Worm (Caenorhabditis elegans) whole organism, young adult: ENCODE results near the gene F34H10.1.

ENCODE experiments used
- B0261.1 ChIP-seq: sonication (generic microtip); optimal IDR thresholded peaks from 2 replicates; lab custom pipeline; 2016; ENCODE audit warnings: mild to moderate bottlenecking, missing genetic modification characterization, moderate library complexity, missing compliant biosample characterization
- F10E7.11 ChIP-seq: sonication (generic microtip); optimal IDR thresholded peaks from 2 replicates; lab custom pipeline; 2017; ENCODE audit warnings: mild to moderate bottlenecking, missing genetic modification characterization, moderate library complexity, missing compliant biosample characterization
- F33H1.4 ChIP-seq: fragments of 200-800 bp; sonication (Bioruptor generic); IDR thresholded peaks from 2 replicates; pipeline ENCODE4 v1.3.6; 2022; ENCODE audit warnings: missing genetic modification reagents, missing genetic modification characterization, missing compliant biosample characterization
- F37B4.10 ChIP-seq: fragments of 200-800 bp; sonication (Bioruptor generic); IDR thresholded peaks from 2 replicates; pipeline ENCODE4 v1.3.6; 2022; ENCODE audit warnings: missing genetic modification characterization, missing compliant biosample characterization
- F49E8.2 ChIP-seq: sonication (generic microtip); optimal IDR thresholded peaks from 3 replicates; lab custom pipeline; 2017; ENCODE audit warnings: missing genetic modification characterization, mild to moderate bottlenecking, missing compliant biosample characterization, antibody characterized with exemption, moderate library complexity; ENCODE audit not compliant: insufficient read depth
- F57A8.1 ChIP-seq: fragments of 200-800 bp; sonication (Bioruptor generic); optimal IDR thresholded peaks from 2 replicates; lab custom pipeline; 2018; ENCODE audit warnings: mild to moderate bottlenecking, missing genetic modification characterization, moderate library complexity, missing compliant biosample characterization
- T07F8.4 ChIP-seq: sonication (generic microtip); optimal IDR thresholded peaks from 2 replicates; lab custom pipeline; 2016; ENCODE audit warnings: mild to moderate bottlenecking, missing genetic modification characterization, moderate library complexity, missing compliant biosample characterization
- Y56A3A.18 ChIP-seq: fragments of 200-800 bp; sonication (Bioruptor generic); IDR thresholded peaks from 2 replicates; pipeline ENCODE4 v1.3.6; 2022; ENCODE audit warnings: missing genetic modification reagents, missing genetic modification characterization, missing compliant biosample characterization
- Y79H2A.3 ChIP-seq: fragments of 200-800 bp; sonication (Bioruptor generic); conservative IDR thresholded peaks from 2 replicates; pipeline ENCODE4 v1.3.6; 2022; ENCODE audit warnings: missing genetic modification reagents, missing genetic modification characterization, missing compliant biosample characterization
- ZK185.1 ChIP-seq: sonication (generic microtip); optimal IDR thresholded peaks from 2 replicates; lab custom pipeline; 2016; ENCODE audit warnings: mild to moderate bottlenecking, missing genetic modification characterization, missing compliant biosample characterization; ENCODE audit not compliant: poor library complexity, severe bottlenecking
- atf-7 ChIP-seq: sonication (generic microtip); optimal IDR thresholded peaks from 2 replicates; lab custom pipeline; 2017; ENCODE audit warnings: mild to moderate bottlenecking, missing genetic modification characterization, missing compliant biosample characterization
- attf-6 ChIP-seq: fragments of 200-800 bp; sonication (Bioruptor generic); IDR thresholded peaks from 2 replicates; pipeline ENCODE4 v1.3.6; 2022; ENCODE audit warnings: missing genetic modification reagents, missing genetic modification characterization, missing compliant biosample characterization
- bed-1 ChIP-seq: fragments of 200-800 bp; sonication (Bioruptor generic); IDR thresholded peaks from 2 replicates; pipeline ENCODE4 v1.3.6; 2022; ENCODE audit warnings: missing genetic modification reagents, missing genetic modification characterization, missing compliant biosample characterization
- cebp-1 ChIP-seq, 2 experiments: fragments of 200-800 bp in 1 of 2; sonication (Bioruptor generic) in 1 of 2; sonication (generic microtip) in 1 of 2; IDR thresholded peaks in 1 of 2; optimal IDR thresholded peaks in 1 of 2; 2 replicates each; pipeline versions ENCODE4 v1.3.6 to Lab custom; 2017 to 2022; ENCODE audit warnings: missing compliant biosample characterization in 2 of 2, missing genetic modification characterization in 2 of 2, mild to moderate bottlenecking in 1 of 2, missing genetic modification reagents in 1 of 2, moderate library complexity in 1 of 2
- ceh-40 ChIP-seq: fragments of 200-800 bp; sonication (Bioruptor generic); IDR thresholded peaks from 2 replicates; pipeline ENCODE4 v1.3.6; 2022; ENCODE audit warnings: missing genetic modification characterization, missing compliant biosample characterization
- chd-7 ChIP-seq: sonication (generic microtip); optimal IDR thresholded peaks from 2 replicates; lab custom pipeline; 2016; ENCODE audit warnings: mild to moderate bottlenecking, missing genetic modification characterization, moderate library complexity, missing compliant biosample characterization
- efl-1 ChIP-seq: fragments of 150-350 bp; optimal IDR thresholded peaks from 2 replicates; lab custom pipeline; 2014; ENCODE audit warnings: missing biosample characterization, missing genetic modification reagents, missing genetic modification characterization
- egrh-3 ChIP-seq: fragments of 200-800 bp; sonication (Bioruptor generic); IDR thresholded peaks from 2 replicates; pipeline ENCODE4 v1.3.6; 2022; ENCODE audit warnings: missing genetic modification reagents, missing genetic modification characterization, missing compliant biosample characterization
- lag-1 ChIP-seq: fragments of 200-800 bp; sonication (Bioruptor generic); IDR thresholded peaks from 2 replicates; pipeline ENCODE4 v1.3.6; 2022; ENCODE audit warnings: missing genetic modification reagents, missing genetic modification characterization, missing compliant biosample characterization
- let-526 ChIP-seq: fragments of 200-800 bp; sonication (Bioruptor generic); IDR thresholded peaks from 2 replicates; pipeline ENCODE4 v1.3.6; 2022; ENCODE audit warnings: missing genetic modification reagents, missing genetic modification characterization, missing compliant biosample characterization
- let-607 ChIP-seq, 2 experiments: fragments of 200-800 bp in 1 of 2; sonication (Bioruptor generic) in 1 of 2; sonication (generic microtip) in 1 of 2; optimal IDR thresholded peaks; 2 replicates each; lab custom pipeline; 2016 to 2018; ENCODE audit warnings: mild to moderate bottlenecking in 2 of 2, missing compliant biosample characterization in 2 of 2, missing genetic modification characterization in 2 of 2, moderate library complexity in 2 of 2, missing genotype in 1 of 2
- lin-54 ChIP-seq: fragments of 200-800 bp; sonication (Bioruptor generic); optimal IDR thresholded peaks from 2 replicates; lab custom pipeline; 2018; ENCODE audit warnings: mild to moderate bottlenecking, missing genetic modification characterization, missing compliant biosample characterization
- nfya-1 ChIP-seq: sonication (generic microtip); optimal IDR thresholded peaks from 2 replicates; lab custom pipeline; 2017; ENCODE audit warnings: antibody characterized with exemption, missing compliant biosample characterization, missing genetic modification characterization, borderline replicate concordance; ENCODE audit not compliant: insufficient read depth
- nhr-80 ChIP-seq: sonication (generic microtip); optimal IDR thresholded peaks from 2 replicates; lab custom pipeline; 2016; ENCODE audit warnings: missing genetic modification characterization, missing compliant biosample characterization
- pha-4 ChIP-seq: fragments of 150-350 bp; sonication (generic microtip); optimal IDR thresholded peaks from 2 replicates; lab custom pipeline; 2014; ENCODE audit warnings: missing biosample characterization, missing genetic modification reagents, missing genetic modification characterization
- repo-1 ChIP-seq: sonication (generic microtip); optimal IDR thresholded peaks from 2 replicates; lab custom pipeline; 2017; ENCODE audit warnings: mild to moderate bottlenecking, missing genetic modification characterization, missing compliant biosample characterization
- snpc-1.3 ChIP-seq: sonication (generic microtip); optimal IDR thresholded peaks from 2 replicates; lab custom pipeline; 2017; ENCODE audit warnings: missing genetic modification characterization, mild to moderate bottlenecking, missing compliant biosample characterization, antibody characterized with exemption, moderate library complexity, missing genotype, missing genetic modification reagents; ENCODE audit not compliant: insufficient read depth
- snpc-4 ChIP-seq, 5 experiments: fragments of 150-350 bp in 1 of 5; sonication (generic microtip) in 4 of 5; optimal IDR thresholded peaks; 2 replicates each; lab custom pipeline; 2014 to 2018; ENCODE audit warnings: missing genetic modification characterization in 5 of 5, missing biosample characterization in 3 of 5, antibody characterized with exemption in 2 of 5, mild to moderate bottlenecking in 2 of 5, missing compliant biosample characterization in 2 of 5, missing genotype in 2 of 5, moderate library complexity in 2 of 5, missing genetic modification reagents in 1 of 5
- sptf-2 ChIP-seq: fragments of 200-800 bp; sonication (Bioruptor generic); optimal IDR thresholded peaks from 2 replicates; lab custom pipeline; 2018; ENCODE audit warnings: mild to moderate bottlenecking, missing genetic modification characterization, missing compliant biosample characterization
- unc-130 ChIP-seq: sonication (generic microtip); optimal IDR thresholded peaks from 2 replicates; lab custom pipeline; 2016; ENCODE audit warnings: missing genetic modification reagents, missing genetic modification characterization, missing compliant biosample characterization
- zim-3 ChIP-seq: sonication (generic microtip); optimal IDR thresholded peaks from 2 replicates; lab custom pipeline; 2017; ENCODE audit warnings: mild to moderate bottlenecking, missing genetic modification characterization, moderate library complexity, missing compliant biosample characterization
- ztf-22 ChIP-seq: fragments of 200-800 bp; sonication (Bioruptor generic); optimal IDR thresholded peaks from 2 replicates; lab custom pipeline; 2018; ENCODE audit warnings: mild to moderate bottlenecking, missing genetic modification characterization, moderate library complexity, missing compliant biosample characterization

The F34H10.1 gene

ce11 chrX:9673228-9673627 is 47.3 kb downstream of the F34H10.1 start:
- TF ChIP-seq Y56A3A.18 (GFP tag; lab: Robert Waterston, UW) (no peak), nfya-1 (tag; lab: Kevin White, UChicago) (no peak), egrh-3 (GFP tag; lab: Robert Waterston, UW) (no peak), F37B4.10 (GFP tag; lab: Robert Waterston, UW) (no peak), nhr-80 (peak; percentile 25), snpc-4 (GFP tag; optimal IDR thresholded peaks at IDR 0.05; lab: Kevin White, UChicago) (no peak), snpc-4 (tag; optimal IDR thresholded peaks at IDR 0.05; lab: Kevin White, UChicago) (no peak), ceh-40 (no peak), unc-130 (GFP tag; lab: Kevin White, UChicago) (no peak), efl-1 (GFP tag; lab: Kevin White, UChicago) (no peak)

- TF ChIP-seq F10E7.11 (tag; lab: Kevin White, UChicago) (no peak), F57A8.1 (no peak), attf-6 (GFP tag; lab: Robert Waterston, UW) (no peak), Y79H2A.3 (GFP tag; lab: Robert Waterston, UW) (no peak), B0261.1 (tag; lab: Kevin White, UChicago) (no peak), lag-1 (GFP tag; lab: Robert Waterston, UW) (no peak), T07F8.4 (no peak), cebp-1 (GFP tag; IDR thresholded peaks at IDR 0.05; lab: Robert Waterston, UW) (no peak), cebp-1 (tag; optimal IDR thresholded peaks at IDR 0.05; lab: Kevin White, UChicago) (no peak), F49E8.2 (tag; lab: Kevin White, UChicago) (no peak), zim-3 (tag; lab: Kevin White, UChicago) (no peak), ZK185.1 (tag; lab: Kevin White, UChicago) (no peak), sptf-2 (GFP tag; lab: Kevin White, UChicago) (no peak), let-526 (no peak), let-607 (tag; optimal IDR thresholded peaks at IDR 0.05; lab: Kevin White, UChicago) (no peak), chd-7 (tag; lab: Kevin White, UChicago) (no peak), snpc-1.3 (tag; lab: Kevin White, UChicago) (no peak), nfya-1 (tag; lab: Kevin White, UChicago) (no peak), lin-54 (no peak), pha-4 (tag; lab: Kevin White, UChicago) (no peak)
- TF ChIP-seq, all 124 proteins: peak for 0
Observed at ce11 chrX:9674799-9675198, 48.9 kb downstream of the F34H10.1 start, which contains the start of gene C43C3.4. C43C3.4 (minus strand) TSS chrX:9674899.

ce11 chrX:9676009-9676408 is 50.1 kb downstream of the F34H10.1 start:
- TF ChIP-seq nhr-80 (peak; percentile 69), repo-1 (tag; lab: Kevin White, UChicago) (no peak), F33H1.4 (no peak), bed-1 (GFP tag; lab: Robert Waterston, UW) (no peak), ztf-22 (peak; percentile 14), atf-7 (tag; lab: Kevin White, UChicago) (no peak), pha-4 (tag; lab: Kevin White, UChicago) (peak; percentile 92)
- TF ChIP-seq, all 124 proteins: peak for 3
